Worm (Caenorhabditis elegans): ENCODE results near the gene F21C10.13.

ce11 chrV:9079965-9080432, 42.1 kb upstream of the F21C10.13 start:
- no peak for TF ChIP-seq mdl-1 (tag; optimal IDR thresholded peaks at IDR 0.05)
- no peak for TF ChIP-seq nhr-77 (tag; optimal IDR thresholded peaks at IDR 0.05)
